Worm (Caenorhabditis elegans) whole organism, young adult: ENCODE data around the gene acr-23.

Experiments
- B0035.1 ChIP-seq: sonication (generic microtip); optimal IDR thresholded peaks from 2 replicates; lab custom pipeline; 2016; ENCODE audit warnings: missing genetic modification characterization, mild to moderate bottlenecking, missing compliant biosample characterization, missing genotype, missing genetic modification reagents
- B0336.3 ChIP-seq: fragments of 200-800 bp; sonication (Bioruptor generic); IDR thresholded peaks from 2 replicates; pipeline ENCODE4 v1.3.6; 2022; ENCODE audit warnings: missing genetic modification characterization, missing compliant biosample characterization
- F10E7.11 ChIP-seq: sonication (generic microtip); optimal IDR thresholded peaks from 2 replicates; lab custom pipeline; 2017; ENCODE audit warnings: mild to moderate bottlenecking, missing genetic modification characterization, moderate library complexity, missing compliant biosample characterization
- F22D6.2 ChIP-seq: sonication (generic microtip); optimal IDR thresholded peaks from 2 replicates; lab custom pipeline; 2016; ENCODE audit warnings: mild to moderate bottlenecking, missing genetic modification characterization, missing compliant biosample characterization
- F37B4.10 ChIP-seq: fragments of 200-800 bp; sonication (Bioruptor generic); IDR thresholded peaks from 2 replicates; pipeline ENCODE4 v1.3.6; 2022; ENCODE audit warnings: missing genetic modification characterization, missing compliant biosample characterization
- F52B5.7 ChIP-seq: sonication (generic microtip); optimal IDR thresholded peaks from 2 replicates; lab custom pipeline; 2016; ENCODE audit warnings: mild to moderate bottlenecking, missing genetic modification characterization, missing compliant biosample characterization
- K12H6.12 ChIP-seq: fragments of 200-800 bp; sonication (Bioruptor generic); optimal IDR thresholded peaks from 2 replicates; lab custom pipeline; 2018; ENCODE audit warnings: mild to moderate bottlenecking, missing genetic modification characterization, missing compliant biosample characterization
- Y53G8AR.9 ChIP-seq: fragments of 200-800 bp; sonication (Bioruptor generic); conservative IDR thresholded peaks from 2 replicates; pipeline ENCODE4 v1.3.6; 2022; ENCODE audit warnings: missing genetic modification reagents, missing genetic modification characterization, missing compliant biosample characterization
- Y56A3A.18 ChIP-seq: fragments of 200-800 bp; sonication (Bioruptor generic); IDR thresholded peaks from 2 replicates; pipeline ENCODE4 v1.3.6; 2022; ENCODE audit warnings: missing genetic modification reagents, missing genetic modification characterization, missing compliant biosample characterization
- Y79H2A.3 ChIP-seq: fragments of 200-800 bp; sonication (Bioruptor generic); conservative IDR thresholded peaks from 2 replicates; pipeline ENCODE4 v1.3.6; 2022; ENCODE audit warnings: missing genetic modification reagents, missing genetic modification characterization, missing compliant biosample characterization
- Y95B8A.8 ChIP-seq: fragments of 200-800 bp; sonication (Bioruptor generic); IDR thresholded peaks from 2 replicates; pipeline ENCODE4 v1.3.6; 2022; ENCODE audit warnings: missing genetic modification reagents, missing genetic modification characterization, missing compliant biosample characterization
- akir-1 ChIP-seq: fragments of 200-800 bp; sonication (Bioruptor generic); optimal IDR thresholded peaks from 2 replicates; lab custom pipeline; 2018; ENCODE audit warnings: mild to moderate bottlenecking, missing genetic modification characterization, moderate library complexity, missing compliant biosample characterization
- aptf-2 ChIP-seq: fragments of 200-800 bp; sonication (Bioruptor generic); conservative IDR thresholded peaks from 2 replicates; pipeline ENCODE4 v1.3.6; 2022; ENCODE audit warnings: missing genetic modification reagents, missing genetic modification characterization, missing compliant biosample characterization
- atf-7 ChIP-seq: sonication (generic microtip); optimal IDR thresholded peaks from 2 replicates; lab custom pipeline; 2017; ENCODE audit warnings: mild to moderate bottlenecking, missing genetic modification characterization, missing compliant biosample characterization
- attf-3 ChIP-seq: fragments of 200-800 bp; sonication (Bioruptor generic); conservative IDR thresholded peaks from 2 replicates; pipeline ENCODE4 v1.3.6; 2022; ENCODE audit warnings: missing genetic modification reagents, missing genetic modification characterization, missing compliant biosample characterization
- attf-5 ChIP-seq: fragments of 200-800 bp; sonication (Bioruptor generic); optimal IDR thresholded peaks from 2 replicates; lab custom pipeline; 2018; ENCODE audit warnings: mild to moderate bottlenecking, missing genetic modification characterization, missing compliant biosample characterization
- attf-6 ChIP-seq: fragments of 200-800 bp; sonication (Bioruptor generic); IDR thresholded peaks from 2 replicates; pipeline ENCODE4 v1.3.6; 2022; ENCODE audit warnings: missing genetic modification reagents, missing genetic modification characterization, missing compliant biosample characterization
- ccch-3 ChIP-seq: fragments of 200-800 bp; sonication (Bioruptor generic); optimal IDR thresholded peaks from 2 replicates; lab custom pipeline; 2018; ENCODE audit warnings: mild to moderate bottlenecking, missing genetic modification characterization, missing compliant biosample characterization
- cebp-1 ChIP-seq, 2 experiments: fragments of 200-800 bp in 1 of 2; sonication (Bioruptor generic) in 1 of 2; sonication (generic microtip) in 1 of 2; IDR thresholded peaks in 1 of 2; optimal IDR thresholded peaks in 1 of 2; 2 replicates each; pipeline versions ENCODE4 v1.3.6 to Lab custom; 2017 to 2022; ENCODE audit warnings: missing compliant biosample characterization in 2 of 2, missing genetic modification characterization in 2 of 2, mild to moderate bottlenecking in 1 of 2, missing genetic modification reagents in 1 of 2, moderate library complexity in 1 of 2
- cebp-2 ChIP-seq: fragments of 200-800 bp; sonication (Bioruptor generic); IDR thresholded peaks from 2 replicates; pipeline ENCODE4 v1.3.6; 2022; ENCODE audit warnings: missing genetic modification characterization, missing compliant biosample characterization
- ceh-27 ChIP-seq: fragments of 200-800 bp; sonication (Bioruptor generic); optimal IDR thresholded peaks from 2 replicates; lab custom pipeline; 2018; ENCODE audit warnings: mild to moderate bottlenecking, missing genetic modification characterization, moderate library complexity, missing compliant biosample characterization
- dox-1 ChIP-seq: fragments of 200-800 bp; sonication (Bioruptor generic); IDR thresholded peaks from 2 replicates; pipeline ENCODE4 v1.3.6; 2022; ENCODE audit warnings: missing genetic modification reagents, missing genetic modification characterization, missing compliant biosample characterization
- egrh-3 ChIP-seq: fragments of 200-800 bp; sonication (Bioruptor generic); IDR thresholded peaks from 2 replicates; pipeline ENCODE4 v1.3.6; 2022; ENCODE audit warnings: missing genetic modification reagents, missing genetic modification characterization, missing compliant biosample characterization
- ekl-4 ChIP-seq: fragments of 200-800 bp; sonication (Bioruptor generic); IDR thresholded peaks from 2 replicates; pipeline ENCODE4 v1.3.6; 2022; ENCODE audit warnings: missing genetic modification reagents, missing genetic modification characterization, missing compliant biosample characterization
- gei-17 ChIP-seq: fragments of 200-800 bp; sonication (Bioruptor generic); optimal IDR thresholded peaks from 2 replicates; lab custom pipeline; 2018; ENCODE audit warnings: mild to moderate bottlenecking, missing genetic modification characterization, missing compliant biosample characterization
- hmg-1.2 ChIP-seq: fragments of 200-800 bp; sonication (Bioruptor generic); IDR thresholded peaks from 2 replicates; pipeline ENCODE4 v1.3.6; 2022; ENCODE audit warnings: missing genetic modification reagents, missing genetic modification characterization, missing compliant biosample characterization
- hmg-20 ChIP-seq: fragments of 200-800 bp; sonication (Bioruptor generic); IDR thresholded peaks from 2 replicates; pipeline ENCODE4 v1.3.6; 2022; ENCODE audit warnings: missing genetic modification reagents, missing genetic modification characterization, missing compliant biosample characterization
- lag-1 ChIP-seq: fragments of 200-800 bp; sonication (Bioruptor generic); IDR thresholded peaks from 2 replicates; pipeline ENCODE4 v1.3.6; 2022; ENCODE audit warnings: missing genetic modification reagents, missing genetic modification characterization, missing compliant biosample characterization
- lin-26 ChIP-seq: fragments of 200-800 bp; sonication (Bioruptor generic); IDR thresholded peaks from 2 replicates; pipeline ENCODE4 v1.3.6; 2022; ENCODE audit warnings: missing genetic modification reagents, missing genetic modification characterization, missing compliant biosample characterization
- lin-35 ChIP-seq, 3 experiments: fragments of 150-350 bp in 2 of 3; sonication (generic microtip) in 1 of 3; optimal IDR thresholded peaks; 2 replicates each; lab custom pipeline; 2014 to 2018; ENCODE audit warnings: missing biosample characterization in 3 of 3, missing genetic modification characterization in 3 of 3, missing genetic modification reagents in 3 of 3
- lin-54 ChIP-seq: fragments of 200-800 bp; sonication (Bioruptor generic); optimal IDR thresholded peaks from 2 replicates; lab custom pipeline; 2018; ENCODE audit warnings: mild to moderate bottlenecking, missing genetic modification characterization, missing compliant biosample characterization
- lir-1 ChIP-seq: fragments of 200-800 bp; sonication (Bioruptor generic); conservative IDR thresholded peaks from 2 replicates; pipeline ENCODE4 v1.3.6; 2022; ENCODE audit warnings: missing genetic modification reagents, missing genetic modification characterization, missing compliant biosample characterization
- madf-10 ChIP-seq: sonication (generic microtip); optimal IDR thresholded peaks from 2 replicates; lab custom pipeline; 2016; ENCODE audit warnings: mild to moderate bottlenecking, missing genetic modification characterization, missing compliant biosample characterization
- madf-6 ChIP-seq: fragments of 200-800 bp; sonication (Bioruptor generic); IDR thresholded peaks from 2 replicates; pipeline ENCODE4 v1.3.6; 2022; ENCODE audit warnings: missing genetic modification reagents, missing genetic modification characterization, missing compliant biosample characterization
- mcd-1 ChIP-seq: fragments of 200-800 bp; sonication (Bioruptor generic); IDR thresholded peaks from 2 replicates; pipeline ENCODE4 v1.3.6; 2022; ENCODE audit warnings: missing genetic modification reagents, missing genetic modification characterization, missing compliant biosample characterization
- mxl-1 ChIP-seq: sonication (generic microtip); optimal IDR thresholded peaks from 2 replicates; lab custom pipeline; 2016; ENCODE audit warnings: missing genetic modification characterization, missing compliant biosample characterization
- nhr-179 ChIP-seq: sonication (generic microtip); optimal IDR thresholded peaks from 2 replicates; lab custom pipeline; 2016; ENCODE audit warnings: mild to moderate bottlenecking, missing genetic modification characterization, missing compliant biosample characterization
- nhr-80 ChIP-seq: sonication (generic microtip); optimal IDR thresholded peaks from 2 replicates; lab custom pipeline; 2016; ENCODE audit warnings: missing genetic modification characterization, missing compliant biosample characterization
- pbrm-1 ChIP-seq: fragments of 200-800 bp; sonication (Bioruptor generic); IDR thresholded peaks from 2 replicates; pipeline ENCODE4 v1.3.6; 2022; ENCODE audit warnings: missing genetic modification reagents, missing genetic modification characterization, missing compliant biosample characterization
- rcor-1 ChIP-seq: fragments of 200-800 bp; sonication (Bioruptor generic); IDR thresholded peaks from 2 replicates; pipeline ENCODE4 v1.3.6; 2022; ENCODE audit warnings: missing genetic modification reagents, missing genetic modification characterization, missing compliant biosample characterization
- rec-8 ChIP-seq, 2 experiments: sonication (generic microtip); optimal IDR thresholded peaks; 2 replicates each; lab custom pipeline; 2016; ENCODE audit warnings: mild to moderate bottlenecking in 2 of 2, missing genetic modification characterization in 2 of 2, missing genetic modification reagents in 2 of 2, missing genotype in 2 of 2, missing biosample characterization in 1 of 2, missing compliant biosample characterization in 1 of 2, moderate library complexity in 1 of 2
- snpc-4 ChIP-seq, 5 experiments: fragments of 150-350 bp in 1 of 5; sonication (generic microtip) in 4 of 5; optimal IDR thresholded peaks; 2 replicates each; lab custom pipeline; 2014 to 2018; ENCODE audit warnings: missing genetic modification characterization in 5 of 5, missing biosample characterization in 3 of 5, antibody characterized with exemption in 2 of 5, mild to moderate bottlenecking in 2 of 5, missing compliant biosample characterization in 2 of 5, missing genotype in 2 of 5, moderate library complexity in 2 of 5, missing genetic modification reagents in 1 of 5
- tbp1 ChIP-seq: fragments of 200-800 bp; sonication (Bioruptor generic); optimal IDR thresholded peaks from 2 replicates; lab custom pipeline; 2018; ENCODE audit warnings: mild to moderate bottlenecking, missing genetic modification characterization, missing compliant biosample characterization
- zfh-2 ChIP-seq: fragments of 200-800 bp; sonication (Bioruptor generic); conservative IDR thresholded peaks from 2 replicates; pipeline ENCODE4 v1.3.6; 2022; ENCODE audit warnings: missing genetic modification reagents, missing genetic modification characterization, missing compliant biosample characterization
- ztf-18 ChIP-seq: sonication (generic microtip); optimal IDR thresholded peaks from 2 replicates; lab custom pipeline; 2016; ENCODE audit warnings: missing genotype, mild to moderate bottlenecking, missing genetic modification characterization, missing compliant biosample characterization
- ztf-22 ChIP-seq: fragments of 200-800 bp; sonication (Bioruptor generic); optimal IDR thresholded peaks from 2 replicates; lab custom pipeline; 2018; ENCODE audit warnings: mild to moderate bottlenecking, missing genetic modification characterization, moderate library complexity, missing compliant biosample characterization

Gene acr-23

ce11 chrV:3703888-3704287, 44.5 kb upstream of the acr-23 start:
- TF ChIP-seq aptf-2 (GFP tag; lab: Robert Waterston, UW) (no peak), snpc-4 (GFP tag; optimal IDR thresholded peaks at IDR 0.05; lab: Kevin White, UChicago) (no peak), snpc-4 (tag; optimal IDR thresholded peaks at IDR 0.05; lab: Kevin White, UChicago) (peak in 3 of 4 experiments; percentile 1 to 38 (median 1)), Y56A3A.18 (GFP tag; lab: Robert Waterston, UW) (0 out of 2 replicates have a peak, but pooled peaks have one; percentile 28), nhr-80 (tag; lab: Kevin White, UChicago) (peak; percentile 25), rcor-1 (GFP tag; lab: Robert Waterston, UW) (0 out of 2 replicates have a peak, but pooled peaks have one; percentile 27), lin-35 (GFP tag; optimal IDR thresholded peaks at IDR 0.05; lab: Kevin White, UChicago) (peak in 1 of 3 experiments; percentile 43), dox-1 (GFP tag; lab: Robert Waterston, UW) (0 out of 2 replicates have a peak, but pooled peaks have one; percentile 18), madf-10 (tag; lab: Kevin White, UChicago) (peak; percentile 14), nhr-179 (tag; lab: Kevin White, UChicago) (no peak), Y53G8AR.9 (no peak), zfh-2 (GFP tag; lab: Robert Waterston, UW) (peak; percentile 81), B0035.1 (tag; lab: Kevin White, UChicago) (peak; percentile 6), tbp1 (peak; percentile 14), hmg-1.2 (peak; percentile 98), akir-1 (GFP tag; lab: Kevin White, UChicago) (no peak), egrh-3 (peak; percentile 52; the same call in 1 of the 2 replicates), cebp-2 (GFP tag; lab: Robert Waterston, UW) (no peak), pbrm-1 (GFP tag; lab: Robert Waterston, UW) (peak; percentile 41; the same call in 1 of the 2 replicates), ceh-27 (GFP tag; lab: Kevin White, UChicago) (peak; percentile 25), atf-7 (tag; lab: Kevin White, UChicago) (no peak), hmg-20 (GFP tag; lab: Robert Waterston, UW) (no peak), F10E7.11 (tag; lab: Kevin White, UChicago) (no peak), ccch-3 (GFP tag; lab: Kevin White, UChicago) (no peak), mcd-1 (GFP tag; lab: Robert Waterston, UW) (peak; percentile 49; the same call in 1 of the 2 replicates), attf-5 (GFP tag; lab: Kevin White, UChicago) (peak; percentile 40), lag-1 (GFP tag; lab: Robert Waterston, UW) (no peak), F22D6.2 (tag; lab: Kevin White, UChicago) (no peak), F52B5.7 (tag; lab: Kevin White, UChicago) (no peak), gei-17 (peak; percentile 27), K12H6.12 (tag; lab: Kevin White, UChicago) (peak; percentile 13), attf-3 (GFP tag; lab: Robert Waterston, UW) (0 out of 2 replicates have a peak, but pooled peaks have one; percentile 26), F37B4.10 (GFP tag; lab: Robert Waterston, UW) (no peak), cebp-1 (GFP tag; IDR thresholded peaks at IDR 0.05; lab: Robert Waterston, UW) (no peak), cebp-1 (tag; optimal IDR thresholded peaks at IDR 0.05; lab: Kevin White, UChicago) (peak; percentile 58), Y79H2A.3 (GFP tag; lab: Robert Waterston, UW) (no peak), B0336.3 (GFP tag; lab: Robert Waterston, UW) (peak; percentile 41; the same call in 1 of the 2 replicates), lin-54 (peak; percentile 17)

- TF ChIP-seq ekl-4 (GFP tag; lab: Robert Waterston, UW), result no peak
- TF ChIP-seq Y95B8A.8 (GFP tag; lab: Robert Waterston, UW), result no peak
- TF ChIP-seq lin-26 (GFP tag; lab: Robert Waterston, UW), result no peak
- TF ChIP-seq lir-1, result no peak
- TF ChIP-seq attf-3 (GFP tag; lab: Robert Waterston, UW), result no peak
- no peak for TF ChIP-seq attf-6 (GFP tag; lab: Robert Waterston, UW)
- TF ChIP-seq madf-6 (GFP tag; lab: Robert Waterston, UW), result peak; percentile 18; the same call in 1 of the 2 replicates
- no peak for TF ChIP-seq rcor-1 (GFP tag; lab: Robert Waterston, UW)
- no peak for TF ChIP-seq ztf-18 (tag; lab: Kevin White, UChicago)
- TF ChIP-seq atf-7 (tag; lab: Kevin White, UChicago), result no peak
- 0 out of 2 replicates have a peak, but pooled peaks have one; percentile 17 for TF ChIP-seq pbrm-1 (GFP tag; lab: Robert Waterston, UW)
- peak; percentile 79 for TF ChIP-seq hmg-1.2
- TF ChIP-seq rec-8 (tag; optimal IDR thresholded peaks at IDR 0.05; lab: Kevin White, UChicago), result no peak
- TF ChIP-seq mxl-1 (tag; lab: Kevin White, UChicago), result no peak
- TF ChIP-seq ztf-22, result no peak
- no peak for TF ChIP-seq dox-1 (GFP tag; lab: Robert Waterston, UW)
- no peak for TF ChIP-seq ccch-3 (GFP tag; lab: Kevin White, UChicago)
- TF ChIP-seq cebp-2 (GFP tag; lab: Robert Waterston, UW), result no peak
Observed at ce11 chrV:3702998-3703397, 43.6 kb upstream of the acr-23 start.
